Fruit fly (Drosophila melanogaster) whole organism, embryonic: ENCODE data around the gene Cpr65Au.
A peak's percentile ranks its signal among the peaks of the same experiment; 100 is the strongest.

Source experiments
- Aef1 ChIP-seq: fragments of 200-800 bp; sonication (Bioruptor generic); IDR thresholded peaks from 3 replicates; pipeline ENCODE4 v1.3.6; 2022; ENCODE audit warnings: missing biosample characterization, missing genetic modification characterization
- CG10147 ChIP-seq: fragments of 200-800 bp; sonication (Bioruptor generic); optimal IDR thresholded peaks from 2 replicates; lab custom pipeline; 2019; ENCODE audit warnings: missing biosample characterization, mild to moderate bottlenecking, missing genetic modification characterization, moderate library complexity
- CG13123 ChIP-seq: fragments of 200-800 bp; sonication (Bioruptor generic); optimal IDR thresholded peaks from 2 replicates; lab custom pipeline; 2016; ENCODE audit warnings: missing biosample characterization, missing genetic modification characterization
- CG13424 ChIP-seq: fragments of 200-800 bp; sonication (Bioruptor generic); optimal IDR thresholded peaks from 2 replicates; lab custom pipeline; 2019; ENCODE audit warnings: missing biosample characterization, mild to moderate bottlenecking, missing genetic modification characterization, moderate library complexity
- CG13624 ChIP-seq: fragments of 200-800 bp; sonication (Bioruptor generic); optimal IDR thresholded peaks from 2 replicates; lab custom pipeline; 2016; ENCODE audit warnings: missing biosample characterization, missing genetic modification characterization
- CG14710 ChIP-seq: fragments of 200-800 bp; sonication (Bioruptor generic); optimal IDR thresholded peaks from 3 replicates; lab custom pipeline; 2019; ENCODE audit warnings: missing biosample characterization, mild to moderate bottlenecking, missing genetic modification characterization, moderate library complexity
- CG14860 ChIP-seq: fragments of 200-800 bp; sonication (Bioruptor generic); IDR thresholded peaks from 3 replicates; pipeline ENCODE4 v1.3.6; 2022; ENCODE audit warnings: missing biosample characterization, missing genetic modification characterization; ENCODE audit not compliant: partially characterized antibody
- CG15011 ChIP-seq: fragments of 200-800 bp; sonication (Bioruptor generic); optimal IDR thresholded peaks from 3 replicates; lab custom pipeline; 2018; ENCODE audit warnings: missing biosample characterization, mild to moderate bottlenecking, missing genetic modification characterization
- CG17359 ChIP-seq: fragments of 200-800 bp; sonication (Bioruptor generic); optimal IDR thresholded peaks from 3 replicates; lab custom pipeline; 2018; ENCODE audit warnings: missing biosample characterization, mild to moderate bottlenecking, missing genetic modification characterization, moderate library complexity
- CG17612 ChIP-seq: fragments of 200-800 bp; sonication (Bioruptor generic); IDR thresholded peaks from 2 replicates; pipeline ENCODE4 v1.3.6; 2022; ENCODE audit warnings: missing biosample characterization, missing genetic modification characterization
- CG1832 ChIP-seq: fragments of 200-800 bp; sonication (Bioruptor generic); optimal IDR thresholded peaks from 2 replicates; lab custom pipeline; 2017; ENCODE audit warnings: missing biosample characterization, mild to moderate bottlenecking, missing genetic modification characterization, inconsistent platforms
- CG18599 ChIP-seq: fragments of 200-800 bp; sonication (Bioruptor generic); optimal IDR thresholded peaks from 3 replicates; lab custom pipeline; 2017; ENCODE audit warnings: missing biosample characterization, missing genetic modification characterization, mild to moderate bottlenecking, moderate library complexity, missing genetic modification reagents
- CG2120 ChIP-seq: fragments of 200-800 bp; sonication (Bioruptor generic); optimal IDR thresholded peaks from 3 replicates; lab custom pipeline; 2016; ENCODE audit warnings: missing biosample characterization, missing genetic modification characterization
- CG2712 ChIP-seq: fragments of 200-800 bp; optimal IDR thresholded peaks from 3 replicates; lab custom pipeline; 2019; ENCODE audit warnings: missing biosample characterization, mild to moderate bottlenecking, missing genetic modification characterization, moderate library complexity
- CG3065 ChIP-seq: fragments of 200-800 bp; sonication (Bioruptor generic); optimal IDR thresholded peaks from 2 replicates; lab custom pipeline; 2016; ENCODE audit warnings: missing biosample characterization, missing genetic modification characterization
- CG3847 ChIP-seq: fragments of 200-800 bp; sonication (Bioruptor generic); IDR thresholded peaks from 2 replicates; pipeline ENCODE4 v1.3.6; 2022; ENCODE audit warnings: missing biosample characterization, missing genetic modification characterization
- CG4360 ChIP-seq: fragments of 200-800 bp; sonication (Bioruptor generic); IDR thresholded peaks from 2 replicates; pipeline ENCODE4 v1.3.6; 2022; ENCODE audit warnings: missing biosample characterization, missing genetic modification characterization
- CG4854 ChIP-seq: fragments of 200-800 bp; sonication (Bioruptor generic); optimal IDR thresholded peaks from 2 replicates; lab custom pipeline; 2016; ENCODE audit warnings: missing biosample characterization, missing genetic modification characterization, inconsistent platforms
- CG6254 ChIP-seq: fragments of 200-800 bp; sonication (Bioruptor generic); optimal IDR thresholded peaks from 3 replicates; lab custom pipeline; 2017; ENCODE audit warnings: mild to moderate bottlenecking, missing biosample characterization, missing genetic modification reagents, missing genetic modification characterization
- CG7928 ChIP-seq: fragments of 200-800 bp; sonication (Bioruptor generic); optimal IDR thresholded peaks from 2 replicates; lab custom pipeline; 2017; ENCODE audit warnings: missing biosample characterization, mild to moderate bottlenecking, missing genetic modification characterization
- CG8388 ChIP-seq: fragments of 200-800 bp; sonication (Bioruptor generic); optimal IDR thresholded peaks from 2 replicates; lab custom pipeline; 2019; ENCODE audit warnings: missing biosample characterization, mild to moderate bottlenecking, missing genetic modification characterization, moderate library complexity
- CG9609 ChIP-seq: fragments of 200-800 bp; sonication (Bioruptor generic); optimal IDR thresholded peaks from 3 replicates; lab custom pipeline; 2016; ENCODE audit warnings: missing biosample characterization, missing genetic modification characterization
- CkIIα-i1 ChIP-seq: fragments of 200-800 bp; sonication (Bioruptor generic); IDR thresholded peaks from 2 replicates; pipeline ENCODE4 v1.3.6; 2022; ENCODE audit warnings: missing biosample characterization, missing genetic modification characterization
- Doc3 ChIP-seq: fragments of 200-800 bp; sonication (Bioruptor generic); IDR thresholded peaks from 3 replicates; pipeline ENCODE4 v1.3.6; 2022; ENCODE audit warnings: missing biosample characterization, missing genetic modification characterization; ENCODE audit not compliant: partially characterized antibody
- Dref ChIP-seq: fragments of 200-800 bp; sonication (Bioruptor generic); IDR thresholded peaks from 2 replicates; pipeline ENCODE4 v1.3.6; 2022; ENCODE audit warnings: missing biosample characterization, missing genetic modification characterization
- E2f2 ChIP-seq: fragments of 200-800 bp; sonication (Bioruptor generic); IDR thresholded peaks from 2 replicates; pipeline ENCODE4 v1.3.6; 2022; ENCODE audit warnings: missing biosample characterization, missing genetic modification characterization
- Ets65A ChIP-seq: fragments of 200-800 bp; sonication (Bioruptor generic); peaks from one replicate; lab custom pipeline; 2016; ENCODE audit warnings: missing biosample characterization, missing genetic modification characterization
- HLH4C ChIP-seq: fragments of 200-800 bp; sonication (Bioruptor generic); IDR thresholded peaks from 3 replicates; pipeline ENCODE4 v1.3.6; 2022; ENCODE audit warnings: missing biosample characterization, missing genetic modification characterization; ENCODE audit not compliant: partially characterized antibody
- HLHmδ ChIP-seq: fragments of 200-800 bp; sonication (Bioruptor generic); optimal IDR thresholded peaks from 2 replicates; lab custom pipeline; 2018; ENCODE audit warnings: missing biosample characterization, mild to moderate bottlenecking, missing genetic modification characterization, moderate library complexity
- NC2α ChIP-seq: fragments of 200-800 bp; sonication (Bioruptor generic); optimal IDR thresholded peaks from 2 replicates; lab custom pipeline; 2016; ENCODE audit warnings: missing biosample characterization, missing genetic modification characterization
- Xrp1 ChIP-seq: fragments of 200-800 bp; sonication (Bioruptor generic); IDR thresholded peaks from 2 replicates; pipeline ENCODE4 v1.3.6; 2022; ENCODE audit warnings: missing biosample characterization, missing genetic modification characterization
- ash1 ChIP-seq: fragments of 200-800 bp; sonication (Bioruptor generic); optimal IDR thresholded peaks from 2 replicates; lab custom pipeline; 2018; ENCODE audit warnings: missing biosample characterization, mild to moderate bottlenecking, missing genetic modification characterization
- bab2 ChIP-seq: fragments of 200-800 bp; sonication (Bioruptor generic); optimal IDR thresholded peaks from 2 replicates; lab custom pipeline; 2016; ENCODE audit warnings: missing biosample characterization, missing genetic modification characterization
- bowl ChIP-seq: fragments of 200-800 bp; sonication (Bioruptor generic); IDR thresholded peaks from 2 replicates; pipeline ENCODE4 v1.3.6; 2022; ENCODE audit warnings: missing biosample characterization, missing genetic modification characterization
- cato ChIP-seq: fragments of 200-800 bp; sonication (Bioruptor generic); optimal IDR thresholded peaks from 2 replicates; lab custom pipeline; 2016; ENCODE audit warnings: missing biosample characterization, missing genetic modification characterization, borderline replicate concordance
- cwo ChIP-seq: fragments of 200-800 bp; sonication (Bioruptor generic); optimal IDR thresholded peaks from 3 replicates; lab custom pipeline; 2017; ENCODE audit warnings: missing biosample characterization, missing genetic modification characterization, mild to moderate bottlenecking, moderate library complexity, missing genetic modification reagents
- danr ChIP-seq: fragments of 200-800 bp; sonication (Bioruptor generic); IDR thresholded peaks from 2 replicates; pipeline ENCODE4 v1.3.6; 2022; ENCODE audit warnings: missing biosample characterization, missing genetic modification characterization
- fd102C ChIP-seq: fragments of 200-800 bp; sonication (Bioruptor generic); optimal IDR thresholded peaks from 2 replicates; lab custom pipeline; 2018; ENCODE audit warnings: missing biosample characterization, mild to moderate bottlenecking, missing genetic modification characterization, moderate library complexity
- hb ChIP-seq: fragments of 200-800 bp; sonication (Bioruptor generic); IDR thresholded peaks from 3 replicates; pipeline ENCODE4 v1.3.6; 2022; ENCODE audit warnings: missing biosample characterization, missing genetic modification characterization; ENCODE audit not compliant: partially characterized antibody
- insv ChIP-seq, 2 experiments: fragments of 200-800 bp; sonication (Bioruptor generic); optimal IDR thresholded peaks; 3 replicates each; lab custom pipeline; 2016 to 2018; ENCODE audit warnings: missing biosample characterization in 2 of 2, missing genetic modification characterization in 2 of 2
- ken ChIP-seq: fragments of 200-800 bp; sonication (Bioruptor generic); IDR thresholded peaks from 3 replicates; pipeline ENCODE4 v1.3.6; 2022; ENCODE audit warnings: missing biosample characterization, missing genetic modification characterization
- knrl ChIP-seq: fragments of 200-800 bp; sonication (Bioruptor generic); IDR thresholded peaks from 3 replicates; pipeline ENCODE4 v1.3.6; 2022; ENCODE audit warnings: missing biosample characterization, missing genetic modification characterization; ENCODE audit not compliant: partially characterized antibody
- maf-S ChIP-seq: fragments of 200-800 bp; sonication (Bioruptor generic); optimal IDR thresholded peaks from 2 replicates; lab custom pipeline; 2016; ENCODE audit warnings: missing biosample characterization, missing genetic modification characterization
- nmo ChIP-seq: fragments of 200-800 bp; sonication (Bioruptor generic); optimal IDR thresholded peaks from 2 replicates; lab custom pipeline; 2018; ENCODE audit warnings: missing biosample characterization, mild to moderate bottlenecking, missing genetic modification characterization, moderate library complexity
- scrt ChIP-seq: fragments of 200-800 bp; sonication (Bioruptor generic); optimal IDR thresholded peaks from 2 replicates; lab custom pipeline; 2018; ENCODE audit warnings: missing biosample characterization, mild to moderate bottlenecking, missing genetic modification characterization, moderate library complexity
- sima ChIP-seq: fragments of 200-800 bp; sonication (Bioruptor generic); optimal IDR thresholded peaks from 2 replicates; lab custom pipeline; 2016; ENCODE audit warnings: missing biosample characterization, missing genetic modification characterization
- slp2 ChIP-seq: fragments of 200-800 bp; sonication (Bioruptor generic); optimal IDR thresholded peaks from 2 replicates; lab custom pipeline; 2016; ENCODE audit warnings: missing biosample characterization, missing genetic modification characterization
- tx ChIP-seq: fragments of 200-800 bp; sonication (Bioruptor generic); optimal IDR thresholded peaks from 2 replicates; lab custom pipeline; 2016; ENCODE audit warnings: missing biosample characterization, missing genetic modification characterization
- vnd ChIP-seq: fragments of 200-800 bp; sonication (Bioruptor generic); IDR thresholded peaks from 3 replicates; pipeline ENCODE4 v1.3.6; 2022; ENCODE audit warnings: missing biosample characterization, missing genetic modification characterization; ENCODE audit not compliant: partially characterized antibody
- wor ChIP-seq: fragments of 200-800 bp; sonication (Bioruptor generic); IDR thresholded peaks from 2 replicates; pipeline ENCODE4 v1.3.6; 2022; ENCODE audit warnings: missing biosample characterization, missing genetic modification characterization
- zen ChIP-seq: fragments of 200-800 bp; sonication (Bioruptor generic); optimal IDR thresholded peaks from 3 replicates; lab custom pipeline; 2018; ENCODE audit warnings: missing biosample characterization, mild to moderate bottlenecking, missing genetic modification characterization, moderate library complexity

The Cpr65Au gene

dm6 chr3L:6082561-6082960, 49.3 kb downstream of the Cpr65Au start, which contains the start of gene CG13293 (continued):
- TF ChIP-seq Dref (GFP tag; lab: Robert Waterston, UW) (0 out of 2 replicates have a peak, but pooled peaks have one; percentile 14), bowl (GFP tag; lab: Robert Waterston, UW) (no peak), E2f2 (GFP tag; lab: Robert Waterston, UW) (no peak), danr (GFP tag; lab: Robert Waterston, UW) (no peak), CkIIα-i1 (GFP tag; lab: Robert Waterston, UW) (no peak), CG7928 (GFP tag; lab: Kevin White, UChicago) (no peak), CG4360 (no peak), NC2α (GFP tag; lab: Kevin White, UChicago) (no peak), sima (GFP tag; lab: Kevin White, UChicago) (no peak), CG3847 (GFP tag; lab: Robert Waterston, UW) (no peak), fd102C (GFP tag; lab: Kevin White, UChicago) (peak; percentile 35), CG8388 (GFP tag; lab: Kevin White, UChicago) (no peak), CG13424 (tag; lab: Kevin White, UChicago) (no peak), Ets65A (no peak), CG14860 (no peak), cato (GFP tag; lab: Kevin White, UChicago) (no peak), ken (no peak), Xrp1 (GFP tag; lab: Robert Waterston, UW) (no peak), HLH4C (no peak), zen (tag; lab: Kevin White, UChicago) (no peak), CG13624 (GFP tag; lab: Kevin White, UChicago) (no peak), CG18599 (GFP tag; lab: Kevin White, UChicago) (no peak), vnd (GFP tag; lab: Robert Waterston, UW) (no peak), HLHmδ (GFP tag; lab: Kevin White, UChicago) (peak; percentile 25), scrt (GFP tag; lab: Kevin White, UChicago) (peak; percentile 53), knrl (GFP tag; lab: Robert Waterston, UW) (no peak), wor (no peak), bab2 (GFP tag; lab: Kevin White, UChicago) (no peak), Aef1 (no peak), Doc3 (GFP tag; lab: Robert Waterston, UW) (no peak), CG17359 (tag; lab: Kevin White, UChicago) (no peak), CG14710 (peak; percentile 17), CG17612 (GFP tag; lab: Robert Waterston, UW) (no peak), cwo (no peak), CG2120 (GFP tag; lab: Kevin White, UChicago) (no peak), CG6254 (GFP tag; lab: Kevin White, UChicago) (no peak), slp2 (GFP tag; lab: Kevin White, UChicago) (no peak), ash1 (no peak), CG10147 (GFP tag; lab: Kevin White, UChicago) (no peak), tx (GFP tag; lab: Kevin White, UChicago) (no peak), nmo (GFP tag; lab: Kevin White, UChicago) (no peak), CG4854 (no peak), CG13123 (GFP tag; lab: Kevin White, UChicago) (no peak), CG2712 (tag; lab: Kevin White, UChicago) (no peak), CG15011 (GFP tag; lab: Kevin White, UChicago) (no peak), insv (GFP tag; optimal IDR thresholded peaks at IDR 0.05; lab: Kevin White, UChicago) (peak in 1 of 2 experiments; percentile 20), maf-S (no peak), CG3065 (GFP tag; lab: Kevin White, UChicago) (no peak), CG1832 (GFP tag; lab: Kevin White, UChicago) (no peak), hb (GFP tag; lab: Robert Waterston, UW) (no peak), CG9609 (GFP tag; lab: Kevin White, UChicago) (no peak)
